Fruit fly (Drosophila melanogaster): ENCODE data around the gene KrT95D.

The KrT95D gene

dm6 chr3R:23962781-23963222 is 68.8 kb downstream of the KrT95D start, which contains the start of gene CG31140 (continued):
- TF ChIP-seq Scr (GFP tag; IDR thresholded peaks at IDR 0.05; ENCODE audit: partially characterized antibody) (0 out of 2 replicates have a peak, but pooled peaks have one; percentile 14), CG12744 (GFP tag; optimal IDR thresholded peaks at IDR 0.05) (no peak), Aef1 (GFP tag; IDR thresholded peaks at IDR 0.05) (peak; percentile 41; the same call in 1 of the 3 replicates), Vsx1 (GFP tag; optimal IDR thresholded peaks at IDR 0.05) (no peak), CG5245 (GFP tag; optimal IDR thresholded peaks at IDR 0.05) (no peak), CG34224 (GFP tag; IDR thresholded peaks at IDR 0.05; ENCODE audit: partially characterized antibody) (peak; percentile 35; the same call in 1 of the 3 replicates), crp (GFP tag; optimal IDR thresholded peaks at IDR 0.05) (no peak), CG6254 (GFP tag; optimal IDR thresholded peaks at IDR 0.05) (peak; percentile 6), p53 (GFP tag; optimal IDR thresholded peaks at IDR 0.05) (no peak), Mad (GFP tag; optimal IDR thresholded peaks at IDR 0.05) (no peak), ewg (GFP tag; optimal IDR thresholded peaks at IDR 0.05) (peak; percentile 89), trem (tag; optimal IDR thresholded peaks at IDR 0.05) (peak; percentile 95), CG17568 (GFP tag; optimal IDR thresholded peaks at IDR 0.05) (no peak), Poxn (GFP tag; IDR thresholded peaks at IDR 0.05) (no peak), Jarid2 (GFP tag; optimal IDR thresholded peaks at IDR 0.05) (peak; percentile 2), CG10543 (GFP tag; optimal IDR thresholded peaks at IDR 0.05) (peak; percentile 73), CG11695 (GFP tag; IDR thresholded peaks at IDR 0.05) (0 out of 3 replicates have a peak, but pooled peaks have one; percentile 28), Dp (GFP tag; optimal IDR thresholded peaks at IDR 0.05) (peak; percentile 28), NC2α (GFP tag; optimal IDR thresholded peaks at IDR 0.05) (no peak), salm (tag; optimal IDR thresholded peaks at IDR 0.05) (no peak), Rx (GFP tag; IDR thresholded peaks at IDR 0.05) (no peak), Myb (GFP tag; optimal IDR thresholded peaks at IDR 0.05) (no peak), dmrt99B (tag; optimal IDR thresholded peaks at IDR 0.05) (peak; percentile 7), Trl (optimal IDR thresholded peaks at IDR 0.05) (peak; percentile 71 to 76), Trl (GFP tag; optimal IDR thresholded peaks at IDR 0.05) (peak; percentile 13), unc-4 (GFP tag; IDR thresholded peaks at IDR 0.05; ENCODE audit: partially characterized antibody) (0 out of 2 replicates have a peak, but pooled peaks have one; percentile 26), hkb (optimal IDR thresholded peaks at IDR 0.05) (no peak), hkb (GFP tag; IDR thresholded peaks at IDR 0.05) (0 out of 2 replicates have a peak, but pooled peaks have one; percentile 26), Bgb (GFP tag; IDR thresholded peaks at IDR 0.05; ENCODE audit: partially characterized antibody) (peak; percentile 30; the same call in 1 of the 2 replicates), CG14050 (GFP tag; IDR thresholded peaks at IDR 0.05) (no peak), Fer1 (GFP tag; optimal IDR thresholded peaks at IDR 0.05) (peak; percentile 67), sd (tag; optimal IDR thresholded peaks at IDR 0.05) (peak; percentile 91), bsh (GFP tag; optimal IDR thresholded peaks at IDR 0.05) (peak in 1 of 2 experiments; percentile 38), CG7271 (tag; optimal IDR thresholded peaks at IDR 0.05) (no peak), C15 (GFP tag; IDR thresholded peaks at IDR 0.05) (no peak), CG17385 (GFP tag; optimal IDR thresholded peaks at IDR 0.05) (no peak), Opbp (GFP tag; IDR thresholded peaks at IDR 0.05; ENCODE audit: partially characterized antibody) (0 out of 3 replicates have a peak, but pooled peaks have one; percentile 16), CG12071 (GFP tag; optimal IDR thresholded peaks at IDR 0.05) (peak; percentile 63), ranshi (GFP tag; IDR thresholded peaks at IDR 0.05) (peak; percentile 19; the same call in 1 of the 2 replicates), nom (GFP tag; optimal IDR thresholded peaks at IDR 0.05) (peak; percentile 61), H15 (GFP tag; IDR thresholded peaks at IDR 0.05) (no peak), crc (GFP tag; optimal IDR thresholded peaks at IDR 0.05) (no peak), zen2 (GFP tag; IDR thresholded peaks at IDR 0.05; ENCODE audit: partially characterized antibody) (0 out of 3 replicates have a peak, but pooled peaks have one; percentile 44), sisA (GFP tag; IDR thresholded peaks at IDR 0.05) (no peak), CG14014 (GFP tag; IDR thresholded peaks at IDR 0.05) (no peak), sna (GFP tag; IDR thresholded peaks at IDR 0.05; ENCODE audit: partially characterized antibody) (0 out of 2 replicates have a peak, but pooled peaks have one; percentile 13), CG11093 (GFP tag; IDR thresholded peaks at IDR 0.05) (no peak), odd (GFP tag; optimal IDR thresholded peaks at IDR 0.05) (no peak), CG30431 (GFP tag; optimal IDR thresholded peaks at IDR 0.05) (no peak)

Measured in whole organism, embryonic.